Worm (Caenorhabditis elegans): ENCODE data around the gene elt-3.

- TF ChIP-seq nhr-12 (tag; optimal IDR thresholded peaks at IDR 0.05), result no peak
- TF ChIP-seq elt-3 (tag; optimal IDR thresholded peaks at IDR 0.05), result no peak
- no peak for TF ChIP-seq nhr-237 (tag; optimal IDR thresholded peaks at IDR 0.05)
Measured at ce11 chrX:13968292-13968691, 33.6 kb downstream of the elt-3 start, which contains the start of gene pqn-39.
